Fruit fly (Drosophila melanogaster) whole organism, pupa: ENCODE data around the gene CG8765.

Source experiments
- CG10348 ChIP-seq: fragments of 200-800 bp; sonication (Bioruptor generic); IDR thresholded peaks from 2 replicates; pipeline ENCODE4 v1.3.6; 2022; ENCODE audit warnings: missing biosample characterization, missing genetic modification characterization
- CG12605 ChIP-seq: fragments of 200-800 bp; sonication (Bioruptor generic); IDR thresholded peaks from 2 replicates; pipeline ENCODE4 v1.3.6; 2022; ENCODE audit warnings: missing biosample characterization, missing genetic modification characterization
- CG13204 ChIP-seq: fragments of 200-800 bp; sonication (Bioruptor generic); optimal IDR thresholded peaks from 2 replicates; lab custom pipeline; 2018; ENCODE audit warnings: missing biosample characterization, mild to moderate bottlenecking, missing genetic modification characterization, moderate library complexity
- CG14655 ChIP-seq: fragments of 200-800 bp; sonication (Bioruptor generic); optimal IDR thresholded peaks from 3 replicates; lab custom pipeline; 2017; ENCODE audit warnings: mild to moderate bottlenecking, missing biosample characterization, missing genetic modification reagents, missing genetic modification characterization
- CG15710 ChIP-seq: fragments of 200-800 bp; sonication (Bioruptor generic); optimal IDR thresholded peaks from 2 replicates; lab custom pipeline; 2018; ENCODE audit warnings: missing biosample characterization, mild to moderate bottlenecking, missing genetic modification characterization, moderate library complexity
- CG17806 ChIP-seq: fragments of 200-800 bp; sonication (Bioruptor generic); optimal IDR thresholded peaks from 2 replicates; lab custom pipeline; 2018; ENCODE audit warnings: missing biosample characterization, mild to moderate bottlenecking, missing genetic modification characterization, moderate library complexity
- CG32121 ChIP-seq: fragments of 200-800 bp; sonication (Bioruptor generic); IDR thresholded peaks from 2 replicates; pipeline ENCODE4 v1.3.6; 2022; ENCODE audit warnings: missing biosample characterization, missing genetic modification characterization
- CG34367 ChIP-seq: fragments of 200-800 bp; sonication (Bioruptor generic); optimal IDR thresholded peaks from 2 replicates; lab custom pipeline; 2018; ENCODE audit warnings: missing biosample characterization, mild to moderate bottlenecking, missing genetic modification characterization
- CG4496 ChIP-seq: fragments of 200-800 bp; sonication (Bioruptor generic); IDR thresholded peaks from 3 replicates; pipeline ENCODE4 v1.3.6; 2022; ENCODE audit warnings: missing biosample characterization, missing genetic modification characterization
- CG8159 ChIP-seq: fragments of 200-800 bp; sonication (Bioruptor generic); optimal IDR thresholded peaks from 3 replicates; lab custom pipeline; 2018; ENCODE audit warnings: missing biosample characterization, mild to moderate bottlenecking, missing genetic modification characterization, moderate library complexity
- CG8301 ChIP-seq: fragments of 200-800 bp; sonication (Bioruptor generic); optimal IDR thresholded peaks from 2 replicates; lab custom pipeline; 2018; ENCODE audit warnings: missing biosample characterization, mild to moderate bottlenecking, missing genetic modification characterization
- CG9948 ChIP-seq: fragments of 200-800 bp; sonication (Bioruptor generic); optimal IDR thresholded peaks from 2 replicates; lab custom pipeline; 2018; ENCODE audit warnings: missing biosample characterization, mild to moderate bottlenecking, missing genetic modification characterization, moderate library complexity
- D1 ChIP-seq: fragments of 200-800 bp; sonication (Bioruptor generic); optimal IDR thresholded peaks from 2 replicates; lab custom pipeline; 2018; ENCODE audit warnings: missing biosample characterization, mild to moderate bottlenecking, missing genetic modification characterization, moderate library complexity
- EcR ChIP-seq: fragments of 200-800 bp; sonication (Bioruptor generic); optimal IDR thresholded peaks from 3 replicates; lab custom pipeline; 2019; ENCODE audit warnings: missing biosample characterization, missing genetic modification characterization, mild to moderate bottlenecking, moderate library complexity, missing genetic modification reagents
- Ets98B ChIP-seq: fragments of 200-800 bp; sonication (Bioruptor generic); IDR thresholded peaks from 2 replicates; pipeline ENCODE4 v1.3.6; 2022; ENCODE audit warnings: missing biosample characterization, missing genetic modification characterization
- Pif1A ChIP-seq: fragments of 200-800 bp; sonication (Bioruptor generic); optimal IDR thresholded peaks from 3 replicates; lab custom pipeline; 2016; ENCODE audit warnings: missing biosample characterization, missing genetic modification characterization
- Pif1B ChIP-seq: fragments of 200-800 bp; sonication (Bioruptor generic); optimal IDR thresholded peaks from 3 replicates; lab custom pipeline; 2016; ENCODE audit warnings: missing biosample characterization, missing genetic modification characterization
- Snoo ChIP-seq: fragments of 200-800 bp; sonication (Bioruptor generic); optimal IDR thresholded peaks from 3 replicates; lab custom pipeline; 2017; ENCODE audit warnings: missing biosample characterization, mild to moderate bottlenecking, missing genetic modification characterization, inconsistent platforms
- fd96Ca ChIP-seq: fragments of 200-800 bp; sonication (Bioruptor generic); IDR thresholded peaks from 3 replicates; pipeline ENCODE4 v1.3.6; 2022; ENCODE audit warnings: missing biosample characterization, missing genetic modification characterization
- gl ChIP-seq: fragments of 200-800 bp; sonication (Bioruptor generic); optimal IDR thresholded peaks from 2 replicates; lab custom pipeline; 2018; ENCODE audit warnings: missing biosample characterization, mild to moderate bottlenecking, missing genetic modification characterization
- rn ChIP-seq: fragments of 200-800 bp; sonication (Bioruptor generic); IDR thresholded peaks from 2 replicates; pipeline ENCODE4 v1.3.6; 2022; ENCODE audit warnings: missing biosample characterization, missing genetic modification characterization

The CG8765 gene

dm6 chr3L:19653470-19653869 lies 33.7 kb downstream of the CG8765 start:
- TF ChIP-seq CG9948 (tag; lab: Kevin White, UChicago) = no peak
- no peak for TF ChIP-seq CG8301 (tag; lab: Kevin White, UChicago)
- no peak for TF ChIP-seq Pif1A (GFP tag; lab: Kevin White, UChicago)
- TF ChIP-seq CG13204 (GFP tag; lab: Kevin White, UChicago) = no peak
- no peak for TF ChIP-seq D1
- no peak for TF ChIP-seq CG17806 (tag; lab: Kevin White, UChicago)

dm6 chr3L:19650588-19650987 lies 36.6 kb downstream of the CG8765 start:
- peak; percentile 63; the same call in 1 of the 2 replicates for TF ChIP-seq rn (GFP tag; lab: Robert Waterston, UW)
- TF ChIP-seq CG13204 (GFP tag; lab: Kevin White, UChicago) = peak; percentile 62
- no peak for TF ChIP-seq Pif1A (GFP tag; lab: Kevin White, UChicago)
- TF ChIP-seq CG17806 (tag; lab: Kevin White, UChicago) = peak; percentile 54
- TF ChIP-seq Ets98B (GFP tag; lab: Robert Waterston, UW) = peak; percentile 82
- no peak for TF ChIP-seq Pif1B (GFP tag; lab: Kevin White, UChicago)
- peak; percentile 81 for TF ChIP-seq CG32121 (GFP tag; lab: Robert Waterston, UW)
- no peak for TF ChIP-seq EcR
- peak; percentile 51 for TF ChIP-seq CG8159
- peak; percentile 57 for TF ChIP-seq CG34367 (tag; lab: Kevin White, UChicago)
- TF ChIP-seq CG8301 (tag; lab: Kevin White, UChicago) = peak; percentile 7
- TF ChIP-seq CG15710 (tag; lab: Kevin White, UChicago) = peak; percentile 67
- peak; percentile 74 for TF ChIP-seq Snoo
- no peak for TF ChIP-seq CG10348
- peak; percentile 47 for TF ChIP-seq CG14655 (GFP tag; lab: Kevin White, UChicago)
- TF ChIP-seq CG9948 (tag; lab: Kevin White, UChicago) = peak; percentile 24
- TF ChIP-seq gl (tag; lab: Kevin White, UChicago) = peak; percentile 60
- peak; percentile 74; the same call in 2 of the 3 replicates for TF ChIP-seq fd96Ca (GFP tag; lab: Robert Waterston, UW)
- TF ChIP-seq CG4496 = peak; percentile 93
- peak; percentile 91 for TF ChIP-seq CG12605 (GFP tag; lab: Robert Waterston, UW)

DNA sequence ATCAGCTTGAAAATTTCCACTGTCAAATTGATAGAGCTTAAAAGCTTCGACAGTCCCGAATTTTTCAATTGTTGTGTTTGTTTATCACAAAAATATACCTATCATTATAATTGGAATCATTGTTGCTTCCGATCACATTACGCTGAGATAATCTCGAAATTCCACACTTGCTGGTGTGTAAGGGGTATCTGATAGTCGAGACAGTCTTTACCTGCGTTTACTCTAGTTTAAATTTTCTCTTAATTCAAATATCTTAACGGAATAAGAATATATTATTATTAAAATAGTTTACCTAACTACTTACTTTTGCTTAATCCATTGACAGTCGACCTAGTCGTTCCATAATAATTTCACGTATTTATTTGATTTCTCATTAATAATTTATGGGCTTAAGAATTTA lies 37.0 kb downstream of the CG8765 start:
- TF ChIP-seq CG17806 (tag; lab: Kevin White, UChicago) = no peak
- no peak for TF ChIP-seq Ets98B (GFP tag; lab: Robert Waterston, UW)
- TF ChIP-seq CG8301 (tag; lab: Kevin White, UChicago) = no peak
- TF ChIP-seq CG14655 (GFP tag; lab: Kevin White, UChicago) = no peak
- TF ChIP-seq CG13204 (GFP tag; lab: Kevin White, UChicago) = no peak
- TF ChIP-seq rn (GFP tag; lab: Robert Waterston, UW) = no peak
- TF ChIP-seq gl (tag; lab: Kevin White, UChicago) = no peak
- no peak for TF ChIP-seq CG34367 (tag; lab: Kevin White, UChicago)
- no peak for TF ChIP-seq CG15710 (tag; lab: Kevin White, UChicago)
- TF ChIP-seq CG4496 = no peak
- TF ChIP-seq Pif1A (GFP tag; lab: Kevin White, UChicago) = no peak
- no peak for TF ChIP-seq CG9948 (tag; lab: Kevin White, UChicago)
- TF ChIP-seq Pif1B (GFP tag; lab: Kevin White, UChicago) = no peak
- no peak for TF ChIP-seq CG12605 (GFP tag; lab: Robert Waterston, UW)
- TF ChIP-seq CG10348 = no peak
- TF ChIP-seq fd96Ca (GFP tag; lab: Robert Waterston, UW) = no peak
- no peak for TF ChIP-seq Snoo

DNA sequence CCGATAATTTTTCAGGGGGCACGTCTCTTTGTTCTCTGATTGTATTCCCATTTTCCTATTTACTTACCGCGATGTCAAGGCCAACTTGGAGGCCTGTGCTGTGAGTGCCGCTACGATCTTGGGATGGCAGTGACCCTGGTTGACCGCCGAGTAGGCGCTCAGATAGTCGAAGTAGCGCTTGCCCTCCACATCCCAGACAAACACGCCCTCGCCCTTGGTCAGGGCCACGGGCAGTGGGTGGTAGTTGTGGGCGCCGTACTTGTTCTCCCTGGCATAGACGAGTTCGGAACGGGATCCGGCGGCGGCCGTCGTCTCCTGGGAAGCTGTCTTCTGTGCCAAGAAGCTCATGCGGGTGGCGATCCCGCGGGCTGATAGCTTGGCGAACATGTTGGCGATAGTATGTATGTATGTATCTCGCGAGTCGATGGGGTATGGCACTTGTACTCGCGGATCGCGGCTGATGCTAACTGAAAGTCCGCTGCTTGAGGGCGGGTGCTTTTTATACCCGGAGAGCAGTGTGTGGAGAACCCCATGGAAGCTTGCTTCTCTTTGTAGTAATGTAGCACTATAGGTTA lies 37.7 kb downstream of the CG8765 start, which contains the start of gene Oat:
Gene Oat (minus strand): TSS at position 478 of the 575 bp plus-strand sequence.
- no peak for TF ChIP-seq CG12605 (GFP tag; lab: Robert Waterston, UW)
- peak; percentile 14 for TF ChIP-seq EcR
- TF ChIP-seq rn (GFP tag; lab: Robert Waterston, UW) = no peak
- peak; percentile 33; the same call in 1 of the 3 replicates for TF ChIP-seq fd96Ca (GFP tag; lab: Robert Waterston, UW)
- TF ChIP-seq CG8159 = no peak
- no peak for TF ChIP-seq CG4496
- no peak for TF ChIP-seq CG13204 (GFP tag; lab: Kevin White, UChicago)
- TF ChIP-seq CG15710 (tag; lab: Kevin White, UChicago) = no peak

DNA sequence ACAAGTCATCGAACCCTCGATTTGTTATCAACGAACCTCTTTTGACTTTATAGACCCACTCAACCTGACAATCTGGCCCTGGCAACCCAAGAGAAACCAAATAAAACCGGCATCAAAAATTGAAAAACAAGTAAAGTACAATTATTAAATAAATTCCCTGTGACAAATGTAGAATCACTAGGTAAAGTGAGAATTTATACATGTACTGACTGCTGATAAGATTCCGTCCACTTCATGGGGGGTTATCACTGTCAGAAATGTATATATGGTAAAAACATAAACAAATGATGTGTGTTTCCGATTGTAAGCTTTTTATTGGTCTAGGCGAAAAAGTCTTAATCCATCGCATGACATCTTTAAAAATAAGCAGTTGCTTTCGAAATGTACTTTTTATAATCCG lies 38.5 kb downstream of the CG8765 start:
- TF ChIP-seq CG32121 (GFP tag; lab: Robert Waterston, UW) = no peak
- no peak for TF ChIP-seq CG12605 (GFP tag; lab: Robert Waterston, UW)
- TF ChIP-seq gl (tag; lab: Kevin White, UChicago) = no peak
- no peak for TF ChIP-seq CG10348
- TF ChIP-seq CG13204 (GFP tag; lab: Kevin White, UChicago) = no peak
- TF ChIP-seq EcR = no peak
- TF ChIP-seq fd96Ca (GFP tag; lab: Robert Waterston, UW) = no peak
- TF ChIP-seq rn (GFP tag; lab: Robert Waterston, UW) = no peak
- TF ChIP-seq, all 21 proteins: peak for 0

- TF ChIP-seq gl (tag; lab: Kevin White, UChicago) (no peak), CG15710 (tag; lab: Kevin White, UChicago) (no peak), EcR (no peak), CG9948 (tag; lab: Kevin White, UChicago) (no peak), CG34367 (tag; lab: Kevin White, UChicago) (no peak), CG13204 (GFP tag; lab: Kevin White, UChicago) (no peak), Ets98B (GFP tag; lab: Robert Waterston, UW) (no peak), CG4496 (no peak), CG14655 (GFP tag; lab: Kevin White, UChicago) (no peak), Pif1A (GFP tag; lab: Kevin White, UChicago) (no peak), CG8159 (no peak), CG17806 (tag; lab: Kevin White, UChicago) (no peak), D1 (no peak)
Observed at dm6 chr3L:19646292-19646691, 40.9 kb downstream of the CG8765 start.
